Worm (Caenorhabditis elegans) whole organism, young adult: ENCODE results near the gene sav-1.

ENCODE experiments used
- F23B12.7 ChIP-seq: sonication (generic microtip); optimal IDR thresholded peaks from 2 replicates; lab custom pipeline; 2017; ENCODE audit warnings: missing genetic modification characterization, mild to moderate bottlenecking, missing compliant biosample characterization, antibody characterized with exemption, moderate library complexity; ENCODE audit not compliant: insufficient read depth
- F52B5.7 ChIP-seq: sonication (generic microtip); optimal IDR thresholded peaks from 2 replicates; lab custom pipeline; 2016; ENCODE audit warnings: mild to moderate bottlenecking, missing genetic modification characterization, missing compliant biosample characterization
- F55B11.4 ChIP-seq: sonication (generic microtip); optimal IDR thresholded peaks from 2 replicates; lab custom pipeline; 2016; ENCODE audit warnings: missing compliant biosample characterization, missing genetic modification characterization, borderline replicate concordance; ENCODE audit not compliant: insufficient read depth
- K12H6.12 ChIP-seq: fragments of 200-800 bp; sonication (Bioruptor generic); optimal IDR thresholded peaks from 2 replicates; lab custom pipeline; 2018; ENCODE audit warnings: mild to moderate bottlenecking, missing genetic modification characterization, missing compliant biosample characterization
- T07F8.4 ChIP-seq: sonication (generic microtip); optimal IDR thresholded peaks from 2 replicates; lab custom pipeline; 2016; ENCODE audit warnings: mild to moderate bottlenecking, missing genetic modification characterization, moderate library complexity, missing compliant biosample characterization
- Y56A3A.18 ChIP-seq: fragments of 200-800 bp; sonication (Bioruptor generic); IDR thresholded peaks from 2 replicates; pipeline ENCODE4 v1.3.6; 2022; ENCODE audit warnings: missing genetic modification reagents, missing genetic modification characterization, missing compliant biosample characterization
- akir-1 ChIP-seq: fragments of 200-800 bp; sonication (Bioruptor generic); optimal IDR thresholded peaks from 2 replicates; lab custom pipeline; 2018; ENCODE audit warnings: mild to moderate bottlenecking, missing genetic modification characterization, moderate library complexity, missing compliant biosample characterization
- atf-7 ChIP-seq: sonication (generic microtip); optimal IDR thresholded peaks from 2 replicates; lab custom pipeline; 2017; ENCODE audit warnings: mild to moderate bottlenecking, missing genetic modification characterization, missing compliant biosample characterization
- athp-1 ChIP-seq: sonication (generic microtip); optimal IDR thresholded peaks from 2 replicates; lab custom pipeline; 2017; ENCODE audit warnings: mild to moderate bottlenecking, missing genetic modification characterization, missing compliant biosample characterization
- attf-6 ChIP-seq: fragments of 200-800 bp; sonication (Bioruptor generic); IDR thresholded peaks from 2 replicates; pipeline ENCODE4 v1.3.6; 2022; ENCODE audit warnings: missing genetic modification reagents, missing genetic modification characterization, missing compliant biosample characterization
- cebp-1 ChIP-seq, 2 experiments: fragments of 200-800 bp in 1 of 2; sonication (Bioruptor generic) in 1 of 2; sonication (generic microtip) in 1 of 2; IDR thresholded peaks in 1 of 2; optimal IDR thresholded peaks in 1 of 2; 2 replicates each; pipeline versions ENCODE4 v1.3.6 to Lab custom; 2017 to 2022; ENCODE audit warnings: missing compliant biosample characterization in 2 of 2, missing genetic modification characterization in 2 of 2, mild to moderate bottlenecking in 1 of 2, missing genetic modification reagents in 1 of 2, moderate library complexity in 1 of 2
- cebp-2 ChIP-seq: fragments of 200-800 bp; sonication (Bioruptor generic); IDR thresholded peaks from 2 replicates; pipeline ENCODE4 v1.3.6; 2022; ENCODE audit warnings: missing genetic modification characterization, missing compliant biosample characterization
- ceh-27 ChIP-seq: fragments of 200-800 bp; sonication (Bioruptor generic); optimal IDR thresholded peaks from 2 replicates; lab custom pipeline; 2018; ENCODE audit warnings: mild to moderate bottlenecking, missing genetic modification characterization, moderate library complexity, missing compliant biosample characterization
- ceh-58 ChIP-seq: fragments of 200-800 bp; sonication (Bioruptor generic); IDR thresholded peaks from 2 replicates; pipeline ENCODE4 v1.3.6; 2022; ENCODE audit warnings: missing genetic modification characterization, missing compliant biosample characterization
- chd-7 ChIP-seq: sonication (generic microtip); optimal IDR thresholded peaks from 2 replicates; lab custom pipeline; 2016; ENCODE audit warnings: mild to moderate bottlenecking, missing genetic modification characterization, moderate library complexity, missing compliant biosample characterization
- die-1 ChIP-seq: sonication (generic microtip); optimal IDR thresholded peaks from 2 replicates; lab custom pipeline; 2016; ENCODE audit warnings: missing genotype, mild to moderate bottlenecking, missing genetic modification characterization, missing compliant biosample characterization
- dox-1 ChIP-seq: fragments of 200-800 bp; sonication (Bioruptor generic); IDR thresholded peaks from 2 replicates; pipeline ENCODE4 v1.3.6; 2022; ENCODE audit warnings: missing genetic modification reagents, missing genetic modification characterization, missing compliant biosample characterization
- dpl-1 ChIP-seq: fragments of 150-350 bp; optimal IDR thresholded peaks from 2 replicates; lab custom pipeline; 2014; ENCODE audit warnings: missing biosample characterization, missing genetic modification reagents, missing genetic modification characterization
- efl-1 ChIP-seq: fragments of 150-350 bp; optimal IDR thresholded peaks from 2 replicates; lab custom pipeline; 2014; ENCODE audit warnings: missing biosample characterization, missing genetic modification reagents, missing genetic modification characterization
- egl-44 ChIP-seq: fragments of 200-800 bp; sonication (Bioruptor generic); IDR thresholded peaks from 2 replicates; pipeline ENCODE4 v1.3.6; 2022; ENCODE audit warnings: missing genetic modification reagents, missing genetic modification characterization, missing compliant biosample characterization
- fkh-3 ChIP-seq: sonication (generic microtip); optimal IDR thresholded peaks from 2 replicates; lab custom pipeline; 2016; ENCODE audit warnings: mild to moderate bottlenecking, missing genetic modification characterization, missing compliant biosample characterization
- him-1 ChIP-seq: sonication (generic microtip); optimal IDR thresholded peaks from 2 replicates; lab custom pipeline; 2016; ENCODE audit warnings: missing genotype, missing genetic modification reagents, missing genetic modification characterization, missing compliant biosample characterization
- lag-1 ChIP-seq: fragments of 200-800 bp; sonication (Bioruptor generic); IDR thresholded peaks from 2 replicates; pipeline ENCODE4 v1.3.6; 2022; ENCODE audit warnings: missing genetic modification reagents, missing genetic modification characterization, missing compliant biosample characterization
- lin-35 ChIP-seq, 3 experiments: fragments of 150-350 bp in 2 of 3; sonication (generic microtip) in 1 of 3; optimal IDR thresholded peaks; 2 replicates each; lab custom pipeline; 2014 to 2018; ENCODE audit warnings: missing biosample characterization in 3 of 3, missing genetic modification characterization in 3 of 3, missing genetic modification reagents in 3 of 3
- lin-54 ChIP-seq: fragments of 200-800 bp; sonication (Bioruptor generic); optimal IDR thresholded peaks from 2 replicates; lab custom pipeline; 2018; ENCODE audit warnings: mild to moderate bottlenecking, missing genetic modification characterization, missing compliant biosample characterization
- nhr-27 ChIP-seq: fragments of 200-800 bp; sonication (Bioruptor generic); optimal IDR thresholded peaks from 2 replicates; lab custom pipeline; 2018; ENCODE audit warnings: mild to moderate bottlenecking, missing genetic modification characterization, moderate library complexity, missing compliant biosample characterization
- sdz-38 ChIP-seq: sonication (generic microtip); optimal IDR thresholded peaks from 2 replicates; lab custom pipeline; 2016; ENCODE audit warnings: missing genotype, missing genetic modification characterization, missing compliant biosample characterization
- snpc-1.1 ChIP-seq: sonication (generic microtip); optimal IDR thresholded peaks from 2 replicates; lab custom pipeline; 2017; ENCODE audit warnings: missing genetic modification characterization, mild to moderate bottlenecking, missing compliant biosample characterization, antibody characterized with exemption, moderate library complexity, missing genotype, missing genetic modification reagents; ENCODE audit not compliant: insufficient read depth
- tbp1 ChIP-seq: fragments of 200-800 bp; sonication (Bioruptor generic); optimal IDR thresholded peaks from 2 replicates; lab custom pipeline; 2018; ENCODE audit warnings: mild to moderate bottlenecking, missing genetic modification characterization, missing compliant biosample characterization
- tbx-9 ChIP-seq: sonication (generic microtip); optimal IDR thresholded peaks from 2 replicates; lab custom pipeline; 2016; ENCODE audit warnings: borderline replicate concordance, missing genetic modification characterization, inconsistent platforms, missing compliant biosample characterization
- unc-62 ChIP-seq: fragments of 150-350 bp; optimal IDR thresholded peaks from 2 replicates; lab custom pipeline; 2014; ENCODE audit warnings: missing biosample characterization, missing genetic modification reagents, missing genetic modification characterization
- ztf-18 ChIP-seq: sonication (generic microtip); optimal IDR thresholded peaks from 2 replicates; lab custom pipeline; 2016; ENCODE audit warnings: missing genotype, mild to moderate bottlenecking, missing genetic modification characterization, missing compliant biosample characterization
- ztf-25 ChIP-seq: fragments of 200-800 bp; sonication (Bioruptor generic); IDR thresholded peaks from 2 replicates; pipeline ENCODE4 v1.3.6; 2022; ENCODE audit warnings: missing genetic modification reagents, missing genetic modification characterization, missing compliant biosample characterization

The sav-1 gene

ce11 chrX:2266777-2267176, 20.2 kb downstream of the sav-1 start:
- TF ChIP-seq ceh-27 (no peak), Y56A3A.18 (GFP tag; lab: Robert Waterston, UW) (no peak), chd-7 (tag; lab: Kevin White, UChicago) (no peak), ceh-58 (GFP tag; lab: Robert Waterston, UW) (no peak), F52B5.7 (no peak), K12H6.12 (tag; lab: Kevin White, UChicago) (no peak), ztf-25 (GFP tag; lab: Robert Waterston, UW) (no peak), atf-7 (tag; lab: Kevin White, UChicago) (no peak), sdz-38 (tag; lab: Kevin White, UChicago) (no peak), egl-44 (GFP tag; lab: Robert Waterston, UW) (no peak), snpc-1.1 (tag; lab: Kevin White, UChicago) (no peak), him-1 (tag; lab: Kevin White, UChicago) (no peak), tbx-9 (tag; lab: Kevin White, UChicago) (no peak)

DNA sequence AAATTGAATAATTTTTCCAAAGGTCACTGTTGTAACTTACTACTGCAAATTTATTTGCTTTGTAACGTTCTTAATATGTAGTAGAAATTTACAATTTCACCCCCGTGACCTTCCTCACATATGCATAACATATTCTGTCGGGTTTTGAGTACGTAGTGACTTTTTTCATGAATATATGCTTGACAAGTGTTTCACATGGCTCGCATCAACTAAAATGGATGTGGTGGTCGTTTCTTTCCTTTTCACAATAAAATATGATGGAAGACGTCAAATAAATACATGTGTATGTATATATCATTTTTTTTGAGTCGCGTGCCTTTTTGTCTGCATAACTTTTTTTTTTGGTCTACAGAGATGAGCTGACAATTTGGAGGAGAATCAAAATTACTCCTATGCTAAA, 20.6 kb downstream of the sav-1 start:
- no peak for TF ChIP-seq lin-35 (GFP tag; optimal IDR thresholded peaks at IDR 0.05; lab: Kevin White, UChicago)
- no peak for TF ChIP-seq efl-1 (GFP tag; lab: Kevin White, UChicago)
- no peak for TF ChIP-seq egl-44 (GFP tag; lab: Robert Waterston, UW)
- no peak for TF ChIP-seq K12H6.12 (tag; lab: Kevin White, UChicago)
- no peak for TF ChIP-seq fkh-3
- no peak for TF ChIP-seq cebp-2
- no peak for TF ChIP-seq dox-1 (GFP tag; lab: Robert Waterston, UW)
- TF ChIP-seq akir-1 (GFP tag; lab: Kevin White, UChicago) = no peak
- TF ChIP-seq lag-1 (GFP tag; lab: Robert Waterston, UW) = no peak
- no peak for TF ChIP-seq die-1 (tag; lab: Kevin White, UChicago)
- no peak for TF ChIP-seq lin-54 (GFP tag; lab: Kevin White, UChicago)
- no peak for TF ChIP-seq cebp-1 (GFP tag; IDR thresholded peaks at IDR 0.05; lab: Robert Waterston, UW)
- TF ChIP-seq cebp-1 (tag; optimal IDR thresholded peaks at IDR 0.05; lab: Kevin White, UChicago) = no peak
- no peak for TF ChIP-seq dpl-1
- no peak for TF ChIP-seq tbp1 (GFP tag; lab: Kevin White, UChicago)

- TF ChIP-seq Y56A3A.18 (GFP tag; lab: Robert Waterston, UW) (no peak), ceh-27 (peak; percentile 87), T07F8.4 (tag; lab: Kevin White, UChicago) (no peak), attf-6 (GFP tag; lab: Robert Waterston, UW) (no peak), cebp-2 (no peak)
Observed at ce11 chrX:2265069-2265468, 21.9 kb downstream of the sav-1 start.

DNA sequence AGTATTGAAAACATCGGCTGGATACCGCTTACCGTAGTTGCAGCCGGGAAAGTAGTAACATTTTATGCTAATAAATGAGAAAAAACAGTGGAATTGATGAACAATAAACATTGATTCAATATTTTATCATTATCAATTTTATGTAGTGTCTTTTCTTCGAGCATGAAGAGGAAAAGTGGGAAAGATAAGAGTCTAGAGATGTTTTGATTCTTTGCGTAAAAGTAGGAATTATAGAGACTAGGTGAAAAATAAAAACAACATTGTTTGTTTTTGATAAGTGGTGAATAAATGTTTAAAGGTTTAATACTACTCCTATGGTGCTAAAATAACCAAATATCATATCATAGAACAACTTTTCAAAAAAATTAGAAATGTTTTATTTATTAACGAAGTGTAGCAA, 24.6 kb downstream of the sav-1 start:
- TF ChIP-seq athp-1 (tag; lab: Kevin White, UChicago) (no peak), atf-7 (tag; lab: Kevin White, UChicago) (no peak), nhr-27 (tag; lab: Kevin White, UChicago) (no peak), ztf-18 (tag; lab: Kevin White, UChicago) (no peak), F55B11.4 (tag; lab: Kevin White, UChicago) (no peak), Y56A3A.18 (GFP tag; lab: Robert Waterston, UW) (no peak), unc-62 (no peak), F23B12.7 (tag; lab: Kevin White, UChicago) (no peak)
